Worm (Caenorhabditis elegans) whole organism, late embryonic: ENCODE measurements around the gene C44C1.1.

Source experiments
- C38D4.7 ChIP-seq: fragments of 200-800 bp; sonication (Bioruptor generic); optimal IDR thresholded peaks from 2 replicates; lab custom pipeline; 2018; ENCODE audit warnings: mild to moderate bottlenecking, missing genetic modification characterization, moderate library complexity, missing compliant biosample characterization
- T23F11.4 ChIP-seq: fragments of 200-800 bp; sonication (Bioruptor generic); optimal IDR thresholded peaks from 2 replicates; lab custom pipeline; 2018; ENCODE audit warnings: mild to moderate bottlenecking, missing genetic modification characterization, missing compliant biosample characterization
- ahr-1 ChIP-seq: sonication (generic microtip); optimal IDR thresholded peaks from 2 replicates; lab custom pipeline; 2016; ENCODE audit warnings: missing genetic modification characterization, missing compliant biosample characterization
- ceh-14 ChIP-seq: sonication (generic microtip); optimal IDR thresholded peaks from 2 replicates; lab custom pipeline; 2016; ENCODE audit warnings: missing genotype, missing genetic modification characterization, missing compliant biosample characterization
- ceh-18 ChIP-seq: sonication (generic microtip); optimal IDR thresholded peaks from 2 replicates; lab custom pipeline; 2016; ENCODE audit warnings: missing genetic modification characterization, missing compliant biosample characterization
- ceh-19 ChIP-seq: fragments of 200-800 bp; sonication (Bioruptor generic); optimal IDR thresholded peaks from 2 replicates; lab custom pipeline; 2018; ENCODE audit warnings: mild to moderate bottlenecking, missing genetic modification characterization, missing compliant biosample characterization
- ceh-2 ChIP-seq: sonication (generic microtip); optimal IDR thresholded peaks from 2 replicates; lab custom pipeline; 2016; ENCODE audit warnings: missing genotype, missing genetic modification characterization, missing compliant biosample characterization
- ceh-22 ChIP-seq: sonication (generic microtip); optimal IDR thresholded peaks from 2 replicates; lab custom pipeline; 2017; ENCODE audit warnings: missing biosample characterization, missing genetic modification characterization
- ceh-31 ChIP-seq: sonication (generic microtip); optimal IDR thresholded peaks from 2 replicates; lab custom pipeline; 2016; ENCODE audit warnings: missing genetic modification characterization, missing compliant biosample characterization
- ceh-48 ChIP-seq: sonication (generic microtip); optimal IDR thresholded peaks from 2 replicates; lab custom pipeline; 2016; ENCODE audit warnings: missing genetic modification characterization, inconsistent platforms, missing compliant biosample characterization
- ceh-6 ChIP-seq: fragments of 200-800 bp; sonication (Bioruptor generic); optimal IDR thresholded peaks from 2 replicates; lab custom pipeline; 2018; ENCODE audit warnings: mild to moderate bottlenecking, missing genetic modification characterization, missing compliant biosample characterization
- ceh-9 ChIP-seq: sonication (generic microtip); optimal IDR thresholded peaks from 2 replicates; lab custom pipeline; 2016; ENCODE audit warnings: mild to moderate bottlenecking, missing genetic modification characterization, inconsistent platforms, missing compliant biosample characterization
- che-1 ChIP-seq: sonication (generic microtip); optimal IDR thresholded peaks from 2 replicates; lab custom pipeline; 2016; ENCODE audit warnings: mild to moderate bottlenecking, missing genetic modification characterization, missing compliant biosample characterization
- elt-4 ChIP-seq: sonication (generic microtip); optimal IDR thresholded peaks from 2 replicates; lab custom pipeline; 2016; ENCODE audit warnings: missing genetic modification characterization, missing compliant biosample characterization
- fax-1 ChIP-seq: sonication (generic microtip); optimal IDR thresholded peaks from 2 replicates; lab custom pipeline; 2016; ENCODE audit warnings: missing genotype, missing genetic modification characterization, missing compliant biosample characterization
- fkh-10 ChIP-seq: fragments of 150-350 bp; optimal IDR thresholded peaks from 2 replicates; lab custom pipeline; 2014; ENCODE audit warnings: missing biosample characterization, missing genetic modification reagents, missing genetic modification characterization
- gmeb-2 ChIP-seq: sonication (generic microtip); optimal IDR thresholded peaks from 2 replicates; lab custom pipeline; 2016; ENCODE audit warnings: missing genetic modification characterization, inconsistent platforms, missing compliant biosample characterization
- hlh-30 ChIP-seq: sonication (generic microtip); optimal IDR thresholded peaks from 2 replicates; lab custom pipeline; 2017; ENCODE audit warnings: antibody characterized with exemption, missing genetic modification characterization, missing compliant biosample characterization; ENCODE audit not compliant: insufficient read depth
- hlh-6 ChIP-seq: sonication (generic microtip); optimal IDR thresholded peaks from 2 replicates; lab custom pipeline; 2016; ENCODE audit warnings: missing genotype, missing genetic modification characterization, missing compliant biosample characterization
- hlh-8 ChIP-seq: sonication (generic microtip); optimal IDR thresholded peaks from 2 replicates; lab custom pipeline; 2016; ENCODE audit warnings: missing genotype, missing genetic modification characterization, missing compliant biosample characterization
- lin-11 ChIP-seq: fragments of 200-800 bp; sonication (Bioruptor generic); optimal IDR thresholded peaks from 2 replicates; lab custom pipeline; 2018; ENCODE audit warnings: mild to moderate bottlenecking, missing genetic modification characterization, missing compliant biosample characterization
- madf-2 ChIP-seq: sonication (generic microtip); optimal IDR thresholded peaks from 2 replicates; lab custom pipeline; 2017; ENCODE audit warnings: missing genetic modification characterization, missing compliant biosample characterization
- mec-3 ChIP-seq: sonication (generic microtip); optimal IDR thresholded peaks from 2 replicates; lab custom pipeline; 2016; ENCODE audit warnings: borderline replicate concordance, missing genetic modification characterization, missing compliant biosample characterization
- nfya-1 ChIP-seq: sonication (generic microtip); optimal IDR thresholded peaks from 2 replicates; lab custom pipeline; 2017; ENCODE audit warnings: missing genetic modification characterization, mild to moderate bottlenecking, missing compliant biosample characterization, antibody characterized with exemption, moderate library complexity
- pat-9 ChIP-seq: fragments of 200-800 bp; sonication (Bioruptor generic); optimal IDR thresholded peaks from 2 replicates; lab custom pipeline; 2018; ENCODE audit warnings: mild to moderate bottlenecking, missing genetic modification characterization, moderate library complexity, missing compliant biosample characterization
- pha-2 ChIP-seq: sonication (generic microtip); optimal IDR thresholded peaks from 2 replicates; lab custom pipeline; 2017; ENCODE audit warnings: mild to moderate bottlenecking, missing genetic modification characterization, missing compliant biosample characterization
- pqm-1 ChIP-seq: sonication (generic microtip); optimal IDR thresholded peaks from 2 replicates; lab custom pipeline; 2016; ENCODE audit warnings: missing genetic modification characterization, missing compliant biosample characterization
- sox-2 ChIP-seq: fragments of 200-800 bp; sonication (Bioruptor generic); IDR thresholded peaks from 2 replicates; pipeline ENCODE4 v1.3.6; 2022; ENCODE audit warnings: missing genetic modification reagents, missing genetic modification characterization, missing compliant biosample characterization
- sox-4 ChIP-seq: sonication (generic microtip); optimal IDR thresholded peaks from 2 replicates; lab custom pipeline; 2017; ENCODE audit warnings: mild to moderate bottlenecking, missing genetic modification characterization, inconsistent platforms, missing compliant biosample characterization
- tbx-2 ChIP-seq: sonication (generic microtip); optimal IDR thresholded peaks from 2 replicates; lab custom pipeline; 2016; ENCODE audit warnings: missing genetic modification characterization, missing compliant biosample characterization
- tbx-7 ChIP-seq: sonication (generic microtip); optimal IDR thresholded peaks from 2 replicates; lab custom pipeline; 2016; ENCODE audit warnings: missing genotype, missing genetic modification characterization, missing compliant biosample characterization
- unc-3 ChIP-seq, 2 experiments: fragments of 200-800 bp in 1 of 2; sonication (Bioruptor generic) in 1 of 2; sonication (generic microtip) in 1 of 2; conservative IDR thresholded peaks in 1 of 2; optimal IDR thresholded peaks in 1 of 2; 2 replicates each; pipeline versions ENCODE4 v1.3.6 to Lab custom; 2016 to 2022; ENCODE audit warnings: missing compliant biosample characterization in 2 of 2, missing genetic modification characterization in 2 of 2, missing genetic modification reagents in 1 of 2
- unc-42 ChIP-seq: sonication (generic microtip); optimal IDR thresholded peaks from 2 replicates; lab custom pipeline; 2016; ENCODE audit warnings: missing genotype, missing genetic modification characterization, missing compliant biosample characterization
- ztf-16 ChIP-seq: sonication (generic microtip); optimal IDR thresholded peaks from 2 replicates; lab custom pipeline; 2017; ENCODE audit warnings: missing genetic modification characterization, missing compliant biosample characterization

The C44C1.1 gene

DNA sequence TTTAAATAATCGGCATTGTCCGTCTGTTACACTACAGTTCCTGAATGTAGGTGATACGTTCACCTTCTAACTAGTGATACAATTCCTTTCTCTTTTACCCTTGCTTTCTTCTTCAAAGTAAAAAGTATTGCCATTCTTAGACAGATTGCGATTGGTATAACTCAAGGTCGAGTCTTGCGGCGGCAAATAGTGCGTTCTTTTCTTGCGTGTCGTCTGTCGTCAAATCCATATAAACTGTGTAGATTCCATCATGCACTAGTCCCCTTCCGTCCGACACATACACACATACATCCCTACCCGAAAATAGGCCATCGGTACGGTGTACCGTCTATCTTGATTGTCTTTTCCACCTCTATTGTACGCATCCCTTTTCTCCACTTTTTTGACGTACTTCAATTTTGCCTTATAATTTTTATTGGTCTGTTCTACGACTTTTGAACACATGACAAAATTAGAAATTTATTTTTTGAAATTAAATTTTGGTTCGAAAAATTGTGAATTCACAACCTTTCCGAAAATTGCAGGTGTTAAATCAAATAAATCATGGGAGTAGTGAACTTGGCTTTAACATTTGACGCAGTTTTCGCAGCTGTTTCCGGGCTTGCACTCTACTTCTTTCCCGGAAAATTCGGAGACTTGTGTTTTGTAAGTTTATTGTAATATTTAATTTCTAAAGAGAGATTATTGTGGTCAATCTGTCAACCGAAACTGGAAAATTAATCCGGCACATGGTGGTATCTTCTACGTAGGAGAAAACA is at the start of gene C44C1.1:
Gene C44C1.1 (plus strand): TSS at position 525 of the 758 bp plus-strand sequence.
- TF ChIP-seq ceh-2 (tag; lab: Kevin White, UChicago), result no peak
- TF ChIP-seq ceh-31 (tag; lab: Kevin White, UChicago), result no peak
- TF ChIP-seq ceh-22 (tag; lab: Kevin White, UChicago), result no peak
- TF ChIP-seq ceh-9, result no peak
- no peak for TF ChIP-seq pqm-1 (tag; lab: Kevin White, UChicago)
- TF ChIP-seq unc-3 (GFP tag; conservative IDR thresholded peaks at IDR 0.05; lab: Robert Waterston, UW), result no peak
- TF ChIP-seq unc-3 (tag; optimal IDR thresholded peaks at IDR 0.05; lab: Kevin White, UChicago), result no peak
- TF ChIP-seq fax-1 (tag; lab: Kevin White, UChicago), result no peak
- TF ChIP-seq ceh-19 (GFP tag; lab: Kevin White, UChicago), result no peak
- no peak for TF ChIP-seq hlh-6 (tag; lab: Kevin White, UChicago)
- no peak for TF ChIP-seq lin-11 (tag; lab: Kevin White, UChicago)

DNA sequence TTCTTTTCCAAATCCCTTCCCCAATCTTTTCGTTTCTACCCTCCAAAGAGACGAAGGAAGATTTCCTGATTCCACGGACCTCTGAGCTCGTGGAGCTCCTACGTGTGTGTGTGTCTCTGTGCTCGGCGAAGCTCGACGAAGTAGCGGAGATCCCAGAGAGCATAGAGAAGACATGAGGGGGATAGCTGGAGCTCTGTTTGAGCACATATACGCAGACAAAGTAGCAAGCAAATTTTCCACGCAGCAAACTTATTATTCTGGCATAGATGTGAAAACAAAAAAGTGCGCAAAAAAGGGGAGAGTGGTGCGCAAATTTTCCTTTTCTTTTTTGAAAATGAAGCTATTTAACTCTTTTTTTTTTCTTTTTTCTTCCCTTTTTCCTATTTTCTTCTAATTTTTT is 47.7 kb upstream of the C44C1.1 start:
- peak; percentile 35 for TF ChIP-seq nfya-1
- peak; percentile 2 for TF ChIP-seq ceh-19 (GFP tag; lab: Kevin White, UChicago)
- TF ChIP-seq ahr-1, result no peak
- TF ChIP-seq ceh-18 (tag; lab: Kevin White, UChicago), result peak; percentile 19
- peak; percentile 77 for TF ChIP-seq unc-42 (tag; lab: Kevin White, UChicago)
- peak; percentile 65 for TF ChIP-seq ceh-31 (tag; lab: Kevin White, UChicago)
- TF ChIP-seq C38D4.7 (GFP tag; lab: Kevin White, UChicago), result no peak
- TF ChIP-seq ceh-14, result peak; percentile 58
- no peak for TF ChIP-seq madf-2 (tag; lab: Kevin White, UChicago)
- TF ChIP-seq tbx-2 (tag; lab: Kevin White, UChicago), result peak; percentile 23

DNA sequence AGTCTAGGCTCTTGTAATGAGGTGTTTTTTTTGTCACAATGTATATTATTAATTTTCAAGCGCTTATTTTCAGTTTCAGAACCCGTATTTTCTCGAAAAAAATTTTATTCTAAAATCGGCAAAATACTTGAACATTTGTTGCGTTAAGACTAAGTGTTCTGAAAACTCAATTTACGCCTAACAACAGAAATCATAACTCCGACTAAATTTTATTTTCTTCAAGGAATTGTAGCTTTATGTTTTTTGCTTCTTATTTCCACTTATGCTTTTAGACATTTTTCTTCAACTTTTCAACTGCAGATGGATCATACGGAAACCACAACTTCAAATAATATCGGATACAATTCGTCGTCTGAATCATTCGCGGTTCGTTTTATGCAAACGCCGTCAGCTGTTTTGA is 47.1 kb upstream of the C44C1.1 start, which contains the start of gene F35H12.1:
Gene F35H12.1 (plus strand): TSS at position 301 of the 400 bp plus-strand sequence.
- TF ChIP-seq ceh-6 (GFP tag; lab: Kevin White, UChicago), result no peak
- no peak for TF ChIP-seq fkh-10 (GFP tag; lab: Kevin White, UChicago)
- no peak for TF ChIP-seq hlh-8 (tag; lab: Kevin White, UChicago)
- no peak for TF ChIP-seq hlh-6 (tag; lab: Kevin White, UChicago)
- TF ChIP-seq sox-2 (GFP tag; lab: Robert Waterston, UW), result no peak
- TF ChIP-seq pat-9 (tag; lab: Kevin White, UChicago), result no peak
- no peak for TF ChIP-seq ztf-16 (tag; lab: Kevin White, UChicago)
- TF ChIP-seq tbx-7 (tag; lab: Kevin White, UChicago), result no peak
- no peak for TF ChIP-seq gmeb-2
- TF ChIP-seq ceh-18 (tag; lab: Kevin White, UChicago), result no peak
- TF ChIP-seq ahr-1, result no peak
- no peak for TF ChIP-seq che-1

DNA sequence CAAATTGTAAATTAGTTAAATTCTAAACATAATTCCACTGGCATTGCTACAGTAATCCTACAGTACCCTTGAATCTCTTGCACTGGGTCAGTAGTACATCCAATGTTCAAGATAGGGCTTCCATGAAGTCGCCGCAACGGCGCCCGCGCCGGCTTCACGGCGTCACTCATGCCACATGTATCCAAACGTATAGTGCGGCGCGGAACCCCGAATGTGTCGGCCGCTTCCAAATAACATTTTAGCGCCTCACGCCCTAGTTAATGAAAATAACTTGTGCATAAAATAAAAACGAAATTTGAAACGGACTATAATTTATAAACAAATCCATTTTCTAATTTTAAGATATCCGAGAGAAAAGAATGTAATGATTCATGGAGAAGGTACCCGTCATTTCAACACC is 44.6 kb upstream of the C44C1.1 start:
- TF ChIP-seq hlh-6 (tag; lab: Kevin White, UChicago), result no peak
- no peak for TF ChIP-seq hlh-30 (tag; lab: Kevin White, UChicago)
- TF ChIP-seq nfya-1, result no peak
- TF ChIP-seq ceh-14, result no peak
- no peak for TF ChIP-seq pha-2 (tag; lab: Kevin White, UChicago)
- TF ChIP-seq C38D4.7 (GFP tag; lab: Kevin White, UChicago), result no peak
- TF ChIP-seq ceh-6 (GFP tag; lab: Kevin White, UChicago), result no peak
- TF ChIP-seq elt-4 (tag; lab: Kevin White, UChicago), result no peak
- no peak for TF ChIP-seq ceh-48
- TF ChIP-seq ceh-31 (tag; lab: Kevin White, UChicago), result no peak
- no peak for TF ChIP-seq ceh-22 (tag; lab: Kevin White, UChicago)
- no peak for TF ChIP-seq gmeb-2
- no peak for TF ChIP-seq T23F11.4 (GFP tag; lab: Kevin White, UChicago)
- TF ChIP-seq sox-4 (tag; lab: Kevin White, UChicago), result no peak
- no peak for TF ChIP-seq mec-3 (tag; lab: Kevin White, UChicago)
